Worm (Caenorhabditis elegans): ENCODE data around the gene sax-7.

sax-7 gene

DNA sequence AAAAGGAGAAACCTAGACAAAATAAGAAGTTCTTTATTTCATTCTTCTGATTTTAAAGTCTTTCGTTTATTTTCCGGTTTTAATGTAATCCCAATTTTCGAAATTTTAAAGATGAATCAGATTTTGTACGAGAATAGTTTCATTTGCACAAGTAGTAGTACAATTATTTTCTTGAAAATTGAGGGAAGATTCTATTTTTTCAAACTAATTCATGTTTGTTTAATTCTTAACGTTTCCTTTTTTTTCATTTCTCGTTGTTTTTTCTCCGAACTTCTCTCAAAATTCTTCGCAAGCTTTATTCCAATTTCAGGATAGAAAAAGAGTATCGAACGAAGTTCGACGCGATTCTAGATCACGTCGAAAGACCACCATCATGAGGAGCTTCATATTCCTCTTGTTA is at the start of gene sax-7:
Gene sax-7, plus strand, starts transcription at position 301 of the 400 bp plus-strand sequence.
- TF ChIP-seq T22C8.4 (GFP tag; IDR thresholded peaks at IDR 0.05) (no peak), ref-1 (GFP tag; conservative IDR thresholded peaks at IDR 0.05) (no peak), cog-1 (tag; optimal IDR thresholded peaks at IDR 0.05) (no peak), ztf-23 (GFP tag; IDR thresholded peaks at IDR 0.05) (no peak), klf-2 (GFP tag; conservative IDR thresholded peaks at IDR 0.05) (no peak), med-1 (GFP tag; optimal IDR thresholded peaks at IDR 0.05; ENCODE audit: insufficient read depth) (no peak), tab-1 (GFP tag; IDR thresholded peaks at IDR 0.05) (no peak), flt-1 (GFP tag; IDR thresholded peaks at IDR 0.05) (no peak), ztf-29 (GFP tag; IDR thresholded peaks at IDR 0.05) (no peak)

- TF ChIP-seq cog-1 (tag; optimal IDR thresholded peaks at IDR 0.05) = no peak
Observed at ce11 chrIV:8013849-8014248, 48.6 kb upstream of the sax-7 start, which contains the start of gene C26B2.8. C26B2.8 (plus strand) TSS chrIV:8014149.

DNA sequence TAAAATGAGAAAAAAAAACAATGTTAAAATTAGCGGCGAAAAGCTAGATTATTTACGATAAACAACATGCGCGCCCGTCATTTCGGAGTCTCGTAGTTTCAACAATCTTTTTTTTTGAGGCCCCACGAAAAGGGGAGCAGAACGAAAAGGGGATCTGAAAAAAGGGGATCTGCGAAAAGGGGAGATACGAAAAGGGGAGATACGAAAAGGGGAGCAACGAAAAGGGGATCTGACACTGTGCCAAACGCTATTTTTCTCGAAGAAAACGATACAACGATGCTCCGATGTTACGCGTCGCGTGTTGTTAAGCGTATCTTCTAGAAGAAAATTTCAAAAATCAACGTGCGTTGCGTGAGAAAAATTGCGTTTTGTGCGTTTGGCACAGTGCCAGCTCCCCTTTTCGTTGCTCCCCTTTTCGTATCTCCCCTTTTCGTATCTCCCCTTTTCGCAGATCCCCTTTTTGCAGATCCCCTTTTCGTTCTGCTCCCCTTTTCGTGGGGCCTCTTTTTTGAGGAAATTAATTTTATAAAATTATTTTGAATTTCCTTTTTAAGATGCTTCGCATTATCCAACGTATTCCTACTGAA is 46.6 kb upstream of the sax-7 start, which contains the start of gene C26B2.7:
Gene C26B2.7, plus strand, starts transcription at position 549 of the 587 bp plus-strand sequence.
- TF ChIP-seq klf-2 (GFP tag; conservative IDR thresholded peaks at IDR 0.05) (peak; percentile 80), ztf-23 (GFP tag; IDR thresholded peaks at IDR 0.05) (peak; percentile 73), ref-1 (GFP tag; conservative IDR thresholded peaks at IDR 0.05) (0 out of 2 replicates have a peak, but pooled peaks have one; percentile 40), tab-1 (GFP tag; IDR thresholded peaks at IDR 0.05) (peak; percentile 48; the same call in 1 of the 2 replicates), ztf-29 (GFP tag; IDR thresholded peaks at IDR 0.05) (peak; percentile 57; the same call in 1 of the 2 replicates), cog-1 (tag; optimal IDR thresholded peaks at IDR 0.05) (peak; percentile 12), flt-1 (GFP tag; IDR thresholded peaks at IDR 0.05) (peak; percentile 82)

ce11 chrIV:8016694-8017093 is 45.8 kb upstream of the sax-7 start, which contains the start of gene elpc-4:
elpc-4 (plus strand) TSS chrIV:8016994.
- TF ChIP-seq klf-2 (GFP tag; conservative IDR thresholded peaks at IDR 0.05) (no peak), tab-1 (GFP tag; IDR thresholded peaks at IDR 0.05) (no peak), flt-1 (GFP tag; IDR thresholded peaks at IDR 0.05) (no peak), cog-1 (tag; optimal IDR thresholded peaks at IDR 0.05) (no peak)

DNA sequence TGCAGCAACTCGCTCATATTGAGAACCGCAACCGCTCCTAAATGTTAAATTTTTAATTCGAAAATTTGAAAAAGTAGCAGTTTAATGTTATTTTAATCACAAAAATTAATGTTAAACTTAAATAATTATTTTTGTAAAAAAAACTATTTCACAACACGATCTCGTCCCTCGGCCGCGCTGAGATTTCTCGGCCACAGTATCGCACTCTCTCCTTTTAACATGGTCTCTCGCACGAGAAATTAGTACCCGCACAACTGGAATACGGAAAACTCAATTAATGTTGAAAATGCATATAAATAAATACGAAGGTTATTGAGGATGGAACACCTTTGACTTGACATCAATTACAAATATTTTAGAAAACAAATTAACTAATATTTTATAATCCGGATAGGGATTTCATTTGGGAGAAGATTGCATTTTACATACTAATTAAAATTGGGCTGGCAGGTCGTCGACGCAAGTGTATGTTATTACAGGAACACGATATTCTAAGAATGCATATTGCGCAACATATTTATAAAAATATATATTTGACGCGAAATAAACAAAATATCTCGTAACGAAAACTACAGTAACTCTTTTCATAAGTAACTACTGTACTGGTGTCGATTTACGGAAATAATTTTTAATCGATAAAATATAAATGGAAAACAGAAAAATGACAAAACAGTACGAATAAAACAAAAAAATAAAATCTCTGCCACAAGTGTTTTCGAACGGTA is 42.5 kb upstream of the sax-7 start, which contains the start of gene dnc-4:
Gene dnc-4, minus strand, starts transcription at position 37 of the 725 bp plus-strand sequence.
- TF ChIP-seq ztf-23 (GFP tag; IDR thresholded peaks at IDR 0.05) (0 out of 2 replicates have a peak, but pooled peaks have one; percentile 24), flt-1 (GFP tag; IDR thresholded peaks at IDR 0.05) (no peak), ztf-29 (GFP tag; IDR thresholded peaks at IDR 0.05) (no peak), ref-1 (GFP tag; conservative IDR thresholded peaks at IDR 0.05) (no peak)

- TF ChIP-seq flt-1 (GFP tag; IDR thresholded peaks at IDR 0.05) (no peak), T22C8.4 (GFP tag; IDR thresholded peaks at IDR 0.05) (no peak), ztf-29 (GFP tag; IDR thresholded peaks at IDR 0.05) (no peak), ref-1 (GFP tag; conservative IDR thresholded peaks at IDR 0.05) (no peak), cog-1 (tag; optimal IDR thresholded peaks at IDR 0.05) (no peak), ztf-23 (GFP tag; IDR thresholded peaks at IDR 0.05) (no peak), med-1 (GFP tag; optimal IDR thresholded peaks at IDR 0.05; ENCODE audit: insufficient read depth) (no peak), klf-2 (GFP tag; conservative IDR thresholded peaks at IDR 0.05) (no peak), tab-1 (GFP tag; IDR thresholded peaks at IDR 0.05) (no peak)
Observed at ce11 chrIV:8022035-8022673, 40.3 kb upstream of the sax-7 start, which contains the start of gene C26B2.2. C26B2.2 (minus strand) TSS chrIV:8022122.

ce11 chrIV:8023861-8024260 is 38.6 kb upstream of the sax-7 start:
- no peak for TF ChIP-seq T22C8.4 (GFP tag; IDR thresholded peaks at IDR 0.05)
- TF ChIP-seq cog-1 (tag; optimal IDR thresholded peaks at IDR 0.05) = no peak
- TF ChIP-seq klf-2 (GFP tag; conservative IDR thresholded peaks at IDR 0.05) = no peak
- TF ChIP-seq med-1 (GFP tag; optimal IDR thresholded peaks at IDR 0.05; ENCODE audit: insufficient read depth) = no peak
- no peak for TF ChIP-seq ztf-23 (GFP tag; IDR thresholded peaks at IDR 0.05)
- TF ChIP-seq flt-1 (GFP tag; IDR thresholded peaks at IDR 0.05) = no peak
- no peak for TF ChIP-seq ztf-29 (GFP tag; IDR thresholded peaks at IDR 0.05)
- no peak for TF ChIP-seq tab-1 (GFP tag; IDR thresholded peaks at IDR 0.05)

DNA sequence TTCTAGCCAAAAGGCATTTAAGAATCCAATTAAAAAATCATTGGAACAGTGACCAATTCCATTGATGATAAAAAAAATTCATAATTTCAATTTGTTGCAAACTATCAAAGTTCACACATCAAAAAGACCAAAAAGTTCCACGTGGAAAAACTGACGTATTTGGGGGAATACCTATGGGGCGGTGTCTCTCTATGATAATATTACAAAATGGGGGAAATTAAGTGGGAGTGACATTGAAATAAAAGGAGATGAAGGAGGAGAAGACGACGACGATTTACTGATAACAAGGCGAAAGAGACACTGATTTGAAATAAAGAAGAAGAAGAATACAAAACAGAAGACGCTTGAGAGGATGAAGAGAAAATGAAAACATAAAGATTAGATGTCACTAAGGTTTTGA is 36.1 kb upstream of the sax-7 start:
- no peak for TF ChIP-seq ztf-29 (GFP tag; IDR thresholded peaks at IDR 0.05)
- TF ChIP-seq med-1 (GFP tag; optimal IDR thresholded peaks at IDR 0.05; ENCODE audit: insufficient read depth) = no peak
- TF ChIP-seq klf-2 (GFP tag; conservative IDR thresholded peaks at IDR 0.05) = no peak
- TF ChIP-seq T22C8.4 (GFP tag; IDR thresholded peaks at IDR 0.05) = no peak
- no peak for TF ChIP-seq tab-1 (GFP tag; IDR thresholded peaks at IDR 0.05)
- TF ChIP-seq flt-1 (GFP tag; IDR thresholded peaks at IDR 0.05) = no peak
- TF ChIP-seq cog-1 (tag; optimal IDR thresholded peaks at IDR 0.05) = no peak
- no peak for TF ChIP-seq ztf-23 (GFP tag; IDR thresholded peaks at IDR 0.05)
- no peak for TF ChIP-seq ref-1 (GFP tag; conservative IDR thresholded peaks at IDR 0.05)

- no peak for TF ChIP-seq T22C8.4 (GFP tag; IDR thresholded peaks at IDR 0.05)
- no peak for TF ChIP-seq ztf-23 (GFP tag; IDR thresholded peaks at IDR 0.05)
- TF ChIP-seq ref-1 (GFP tag; conservative IDR thresholded peaks at IDR 0.05) = no peak
- TF ChIP-seq ztf-29 (GFP tag; IDR thresholded peaks at IDR 0.05) = no peak
- TF ChIP-seq med-1 (GFP tag; optimal IDR thresholded peaks at IDR 0.05; ENCODE audit: insufficient read depth) = no peak
- no peak for TF ChIP-seq cog-1 (tag; optimal IDR thresholded peaks at IDR 0.05)
- TF ChIP-seq klf-2 (GFP tag; conservative IDR thresholded peaks at IDR 0.05) = no peak
- TF ChIP-seq tab-1 (GFP tag; IDR thresholded peaks at IDR 0.05) = no peak
- no peak for TF ChIP-seq flt-1 (GFP tag; IDR thresholded peaks at IDR 0.05)
Observed at ce11 chrIV:8027293-8027866, 35.1 kb upstream of the sax-7 start.
